ENCODE assay signal across 1 fruit fly cellular context in genomic region chr3R:19836687-19837086, dm6.
TF ChIP-seq lines count a peak whose summit lies in the region.

Gene bnl, minus strand, starts transcription at chr3R:19836817.

TF ChIP-seq in whole organism, embryonic, 481 proteins besides CTCF, POLR2A, EP300 and RAD21 (continued from another document and continues in another):
- TF ChIP-seq otp (GFP tag; IDR thresholded peaks at IDR 0.05; lab: Robert Waterston, UW) (no peak; the same call in 2 of the 3 replicates), kah (GFP tag; optimal IDR thresholded peaks at IDR 0.05; lab: Kevin White, UChicago) (peak; percentile 77), Meics (GFP tag; optimal IDR thresholded peaks at IDR 0.05; lab: Kevin White, UChicago) (peak; percentile 44), CG2712 (tag; optimal IDR thresholded peaks at IDR 0.05; lab: Kevin White, UChicago) (peak; percentile 50), Dip3 (GFP tag; optimal IDR thresholded peaks at IDR 0.05; lab: Kevin White, UChicago) (no peak), vnd (GFP tag; IDR thresholded peaks at IDR 0.05; lab: Robert Waterston, UW; ENCODE audit: partially characterized antibody) (peak; percentile 59), slp2 (GFP tag; optimal IDR thresholded peaks at IDR 0.05; lab: Kevin White, UChicago) (peak; percentile 23), Fer3 (tag; optimal IDR thresholded peaks at IDR 0.05; lab: Kevin White, UChicago) (no peak), CG16779 (GFP tag; IDR thresholded peaks at IDR 0.05; lab: Robert Waterston, UW) (0 out of 2 replicates have a peak, but pooled peaks have one; percentile 64), usp (GFP tag; optimal IDR thresholded peaks at IDR 0.05; lab: Kevin White, UChicago) (no peak), CG7372 (GFP tag; IDR thresholded peaks at IDR 0.05; lab: Robert Waterston, UW) (no peak), grau (tag; optimal IDR thresholded peaks at IDR 0.05; lab: Kevin White, UChicago) (peak; percentile 44), Vsx1 (GFP tag; optimal IDR thresholded peaks at IDR 0.05; lab: Kevin White, UChicago) (peak; percentile 24), CG15479 (GFP tag; optimal IDR thresholded peaks at IDR 0.05; lab: Kevin White, UChicago) (peak; percentile 67), sc (optimal IDR thresholded peaks at IDR 0.05; lab: Kevin White, UChicago) (no peak), sc (GFP tag; optimal IDR thresholded peaks at IDR 0.05; lab: Kevin White, UChicago) (no peak), CG2129 (GFP tag; IDR thresholded peaks at IDR 0.05; lab: Robert Waterston, UW; ENCODE audit: partially characterized antibody) (no peak), h (optimal IDR thresholded peaks at IDR 0.05; lab: Kevin White, UChicago) (no peak), CG8944 (GFP tag; optimal IDR thresholded peaks at IDR 0.05; lab: Kevin White, UChicago) (no peak), Sin3A (optimal IDR thresholded peaks at IDR 0.05; lab: Kevin White, UChicago) (no peak), CG32532 (GFP tag; IDR thresholded peaks at IDR 0.05; lab: Robert Waterston, UW) (peak; percentile 62; the same call in 1 of the 2 replicates), CG14667 (GFP tag; IDR thresholded peaks at IDR 0.05; lab: Robert Waterston, UW) (no peak), HLH3B (GFP tag; IDR thresholded peaks at IDR 0.05; lab: Robert Waterston, UW) (no peak; the same call in 1 of the 2 replicates), run (tag; optimal IDR thresholded peaks at IDR 0.05; lab: Kevin White, UChicago) (peak; percentile 36), Neu2 (GFP tag; optimal IDR thresholded peaks at IDR 0.05; lab: Kevin White, UChicago; ENCODE audit: borderline replicate concordance) (peak; percentile 21), yki (optimal IDR thresholded peaks at IDR 0.05; lab: Kevin White, UChicago) (no peak), CG9876 (GFP tag; optimal IDR thresholded peaks at IDR 0.05; lab: Kevin White, UChicago) (peak; percentile 50), CG11093 (GFP tag; IDR thresholded peaks at IDR 0.05; lab: Robert Waterston, UW) (no peak; the same call in 2 of the 3 replicates), Atf3 (GFP tag; optimal IDR thresholded peaks at IDR 0.05; lab: Kevin White, UChicago) (peak; percentile 27), Abd-B (GFP tag; optimal IDR thresholded peaks at IDR 0.05; lab: Kevin White, UChicago) (no peak), ci (GFP tag; IDR thresholded peaks at IDR 0.05; lab: Robert Waterston, UW) (peak; percentile 90), CG16863 (GFP tag; optimal IDR thresholded peaks at IDR 0.05; lab: Kevin White, UChicago) (peak; percentile 22), Sox102F (GFP tag; optimal IDR thresholded peaks at IDR 0.05; lab: Kevin White, UChicago) (no peak), CG18764 (GFP tag; optimal IDR thresholded peaks at IDR 0.05; lab: Kevin White, UChicago) (no peak), wek (GFP tag; optimal IDR thresholded peaks at IDR 0.05; lab: Kevin White, UChicago) (peak; percentile 64), gce (GFP tag; IDR thresholded peaks at IDR 0.05; lab: Robert Waterston, UW) (0 out of 3 replicates have a peak, but pooled peaks have one; percentile 62), CG4854 (GFP tag; optimal IDR thresholded peaks at IDR 0.05; lab: Kevin White, UChicago) (no peak), pum (GFP tag; optimal IDR thresholded peaks at IDR 0.05; lab: Kevin White, UChicago) (no peak), CG14965 (GFP tag; optimal IDR thresholded peaks at IDR 0.05; lab: Kevin White, UChicago; ENCODE audit: borderline replicate concordance) (no peak), Elba2 (GFP tag; optimal IDR thresholded peaks at IDR 0.05; lab: Kevin White, UChicago) (no peak), CG12659 (GFP tag; optimal IDR thresholded peaks at IDR 0.05; lab: Kevin White, UChicago) (peak; percentile 13), gcm2 (GFP tag; optimal IDR thresholded peaks at IDR 0.05; lab: Kevin White, UChicago) (no peak), hth (optimal IDR thresholded peaks at IDR 0.05; lab: Kevin White, UChicago) (no peak), CG1529 (GFP tag; optimal IDR thresholded peaks at IDR 0.05; lab: Kevin White, UChicago) (peak; percentile 36), hbn (GFP tag; IDR thresholded peaks at IDR 0.05; lab: Robert Waterston, UW; ENCODE audit: partially characterized antibody) (no peak; the same call in 1 of the 2 replicates), CG32767 (GFP tag; IDR thresholded peaks at IDR 0.05; lab: Robert Waterston, UW) (peak; percentile 66; the same call in 1 of the 2 replicates), CG13296 (GFP tag; optimal IDR thresholded peaks at IDR 0.05; lab: Kevin White, UChicago) (peak; percentile 45), Blimp-1 (GFP tag; optimal IDR thresholded peaks at IDR 0.05; lab: Kevin White, UChicago) (peak; percentile 24), Myb (GFP tag; optimal IDR thresholded peaks at IDR 0.05; lab: Kevin White, UChicago) (peak; percentile 28), H2.0 (GFP tag; IDR thresholded peaks at IDR 0.05; lab: Robert Waterston, UW) (0 out of 2 replicates have a peak, but pooled peaks have one; percentile 30), Usf (GFP tag; optimal IDR thresholded peaks at IDR 0.05; lab: Kevin White, UChicago) (no peak), org-1 (GFP tag; optimal IDR thresholded peaks at IDR 0.05; lab: Kevin White, UChicago) (peak; percentile 21), eyg (GFP tag; optimal IDR thresholded peaks at IDR 0.05; lab: Kevin White, UChicago) (peak; percentile 34), sima (GFP tag; optimal IDR thresholded peaks at IDR 0.05; lab: Kevin White, UChicago) (no peak), Stat92E (GFP tag; optimal IDR thresholded peaks at IDR 0.05; lab: Kevin White, UChicago) (peak in 1 of 3 experiments; percentile 58), CG2875 (GFP tag; optimal IDR thresholded peaks at IDR 0.05; lab: Kevin White, UChicago) (peak; percentile 15), HLHmδ (GFP tag; optimal IDR thresholded peaks at IDR 0.05; lab: Kevin White, UChicago) (peak; percentile 84), grn (GFP tag; optimal IDR thresholded peaks at IDR 0.05; lab: Kevin White, UChicago) (peak; percentile 53), NFAT (GFP tag; IDR thresholded peaks at IDR 0.05; lab: Robert Waterston, UW) (no peak; the same call in 1 of the 2 replicates), Lpt (GFP tag; optimal IDR thresholded peaks at IDR 0.05; lab: Kevin White, UChicago) (no peak), Eip74EF (GFP tag; optimal IDR thresholded peaks at IDR 0.05; lab: Kevin White, UChicago) (peak in 1 of 2 experiments; percentile 62), Ravus (GFP tag; IDR thresholded peaks at IDR 0.05; lab: Robert Waterston, UW) (no peak), maf-S (GFP tag; optimal IDR thresholded peaks at IDR 0.05; lab: Kevin White, UChicago) (no peak), CG43689 (GFP tag; IDR thresholded peaks at IDR 0.05; lab: Robert Waterston, UW) (no peak), CG31365 (tag; optimal IDR thresholded peaks at IDR 0.05; lab: Kevin White, UChicago) (no peak), CG11504 (tag; optimal IDR thresholded peaks at IDR 0.05; lab: Kevin White, UChicago) (peak; percentile 18), CG12942 (GFP tag; optimal IDR thresholded peaks at IDR 0.05; lab: Kevin White, UChicago) (no peak), CG7786 (GFP tag; optimal IDR thresholded peaks at IDR 0.05; lab: Kevin White, UChicago) (no peak), CG1603 (tag; optimal IDR thresholded peaks at IDR 0.05; lab: Kevin White, UChicago) (peak; percentile 38), bsh (GFP tag; optimal IDR thresholded peaks at IDR 0.05; lab: Kevin White, UChicago) (peak; percentile 11 to 29), MESR4 (GFP tag; optimal IDR thresholded peaks at IDR 0.05; lab: Kevin White, UChicago) (peak; percentile 40), Hmx (GFP tag; optimal IDR thresholded peaks at IDR 0.05; lab: Kevin White, UChicago) (no peak), CG8290 (GFP tag; optimal IDR thresholded peaks at IDR 0.05; lab: Kevin White, UChicago) (peak; percentile 55), CG8290 (tag; optimal IDR thresholded peaks at IDR 0.05; lab: Kevin White, UChicago) (peak; percentile 25 to 91), seq (GFP tag; IDR thresholded peaks at IDR 0.05; lab: Robert Waterston, UW) (peak; percentile 41; the same call in 1 of the 2 replicates), CG11456 (GFP tag; IDR thresholded peaks at IDR 0.05; lab: Robert Waterston, UW) (no peak), CG11247 (GFP tag; IDR thresholded peaks at IDR 0.05; lab: Robert Waterston, UW) (no peak), zfh1 (GFP tag; IDR thresholded peaks at IDR 0.05; lab: Robert Waterston, UW) (0 out of 3 replicates have a peak, but pooled peaks have one; percentile 32), pita (GFP tag; optimal IDR thresholded peaks at IDR 0.05; lab: Kevin White, UChicago) (no peak), al (GFP tag; IDR thresholded peaks at IDR 0.05; lab: Robert Waterston, UW) (no peak), Hey (tag; optimal IDR thresholded peaks at IDR 0.05; lab: Kevin White, UChicago) (peak; percentile 31), CkIIα-i1 (GFP tag; IDR thresholded peaks at IDR 0.05; lab: Robert Waterston, UW) (no peak), CG17359 (tag; optimal IDR thresholded peaks at IDR 0.05; lab: Kevin White, UChicago) (no peak), jigr1 (GFP tag; IDR thresholded peaks at IDR 0.05; lab: Robert Waterston, UW) (no peak), hb (GFP tag; IDR thresholded peaks at IDR 0.05; lab: Robert Waterston, UW; ENCODE audit: partially characterized antibody) (no peak), CG17612 (GFP tag; IDR thresholded peaks at IDR 0.05; lab: Robert Waterston, UW) (no peak), row (GFP tag; IDR thresholded peaks at IDR 0.05; lab: Robert Waterston, UW) (no peak; the same call in 2 of the 3 replicates), BEAF-32 (GFP tag; optimal IDR thresholded peaks at IDR 0.05; lab: Kevin White, UChicago) (peak; percentile 30), ken (GFP tag; IDR thresholded peaks at IDR 0.05; lab: Robert Waterston, UW) (peak; percentile 40; the same call in 1 of the 3 replicates), ind (GFP tag; optimal IDR thresholded peaks at IDR 0.05; lab: Kevin White, UChicago) (no peak), ac (GFP tag; optimal IDR thresholded peaks at IDR 0.05; lab: Kevin White, UChicago) (peak; percentile 44), dmrt11E (tag; optimal IDR thresholded peaks at IDR 0.05; lab: Kevin White, UChicago) (no peak), D (optimal IDR thresholded peaks at IDR 0.05; lab: Kevin White, UChicago) (no peak), D (GFP tag; optimal IDR thresholded peaks at IDR 0.05; lab: Kevin White, UChicago) (no peak), Antp (GFP tag; optimal IDR thresholded peaks at IDR 0.05; lab: Kevin White, UChicago) (peak; percentile 34), bigmax (GFP tag; optimal IDR thresholded peaks at IDR 0.05; lab: Kevin White, UChicago) (peak; percentile 42), CG11723 (GFP tag; optimal IDR thresholded peaks at IDR 0.05; lab: Kevin White, UChicago) (no peak), Med (GFP tag; lab: Kevin White, UChicago) (peak; percentile 94), Fer1 (GFP tag; optimal IDR thresholded peaks at IDR 0.05; lab: Kevin White, UChicago) (peak; percentile 56), gsb (GFP tag; IDR thresholded peaks at IDR 0.05; lab: Robert Waterston, UW) (peak; percentile 51; the same call in 1 of the 2 replicates), ara (GFP tag; IDR thresholded peaks at IDR 0.05; lab: Robert Waterston, UW) (peak; percentile 58; the same call in 1 of the 2 replicates), ewg (GFP tag; optimal IDR thresholded peaks at IDR 0.05; lab: Kevin White, UChicago) (peak; percentile 11), Max (GFP tag; optimal IDR thresholded peaks at IDR 0.05; lab: Kevin White, UChicago) (no peak), Hand (GFP tag; optimal IDR thresholded peaks at IDR 0.05; lab: Kevin White, UChicago) (peak; percentile 6), chn (GFP tag; optimal IDR thresholded peaks at IDR 0.05; lab: Kevin White, UChicago) (peak; percentile 35), dpn (GFP tag; optimal IDR thresholded peaks at IDR 0.05; lab: Kevin White, UChicago) (no peak), CG15514 (GFP tag; optimal IDR thresholded peaks at IDR 0.05; lab: Kevin White, UChicago) (peak; percentile 35), Gsc (GFP tag; IDR thresholded peaks at IDR 0.05; lab: Robert Waterston, UW) (no peak), gro (GFP tag; optimal IDR thresholded peaks at IDR 0.05; lab: Kevin White, UChicago) (peak; percentile 66), sd (tag; optimal IDR thresholded peaks at IDR 0.05; lab: Kevin White, UChicago) (peak; percentile 62), vvl (GFP tag; IDR thresholded peaks at IDR 0.05; lab: Robert Waterston, UW) (peak; percentile 70; the same call in 1 of the 2 replicates), cg (GFP tag; optimal IDR thresholded peaks at IDR 0.05; lab: Kevin White, UChicago) (no peak), CG17361 (GFP tag; IDR thresholded peaks at IDR 0.05; lab: Robert Waterston, UW) (0 out of 3 replicates have a peak, but pooled peaks have one; percentile 21), cwo (GFP tag; optimal IDR thresholded peaks at IDR 0.05; lab: Kevin White, UChicago) (peak; percentile 85), ttk (GFP tag; IDR thresholded peaks at IDR 0.05; lab: Robert Waterston, UW) (no peak), Bteb2 (GFP tag; optimal IDR thresholded peaks at IDR 0.05; lab: Kevin White, UChicago) (no peak), Sry-δ (GFP tag; optimal IDR thresholded peaks at IDR 0.05; lab: Kevin White, UChicago) (peak; percentile 22), pnt (GFP tag; optimal IDR thresholded peaks at IDR 0.05; lab: Kevin White, UChicago) (no peak), Nf-YB (GFP tag; optimal IDR thresholded peaks at IDR 0.05; lab: Kevin White, UChicago) (peak; percentile 73), CG9932 (GFP tag; IDR thresholded peaks at IDR 0.05; lab: Robert Waterston, UW) (no peak), CG10565 (GFP tag; optimal IDR thresholded peaks at IDR 0.05; lab: Kevin White, UChicago) (no peak), CG6654 (GFP tag; optimal IDR thresholded peaks at IDR 0.05; lab: Kevin White, UChicago) (no peak), CG14860 (GFP tag; IDR thresholded peaks at IDR 0.05; lab: Robert Waterston, UW; ENCODE audit: partially characterized antibody) (peak; percentile 41; the same call in 1 of the 3 replicates), HmgZ (tag; optimal IDR thresholded peaks at IDR 0.05; lab: Kevin White, UChicago) (peak; percentile 71), CG4730 (GFP tag; IDR thresholded peaks at IDR 0.05; lab: Robert Waterston, UW) (no peak), Hr51 (GFP tag; optimal IDR thresholded peaks at IDR 0.05; lab: Kevin White, UChicago) (peak in 1 of 2 experiments; percentile 11), ase (GFP tag; IDR thresholded peaks at IDR 0.05; lab: Robert Waterston, UW) (no peak), zfh2 (GFP tag; optimal IDR thresholded peaks at IDR 0.05; lab: Kevin White, UChicago) (no peak), CG7963 (GFP tag; IDR thresholded peaks at IDR 0.05; lab: Robert Waterston, UW; ENCODE audit: partially characterized antibody) (no peak), CG17385 (GFP tag; optimal IDR thresholded peaks at IDR 0.05; lab: Kevin White, UChicago) (peak; percentile 32), Xbp1 (GFP tag; optimal IDR thresholded peaks at IDR 0.05; lab: Kevin White, UChicago) (peak; percentile 16)
